Fruit fly (Drosophila melanogaster) whole organism, embryonic: ENCODE data around the gene Adsl.

Source experiments
- Bteb2 ChIP-seq: fragments of 200-800 bp; sonication (Bioruptor generic); optimal IDR thresholded peaks from 2 replicates; lab custom pipeline; 2016; ENCODE audit warnings: missing biosample characterization, missing genetic modification characterization
- CG10979 ChIP-seq: fragments of 200-800 bp; sonication (Bioruptor generic); optimal IDR thresholded peaks from 2 replicates; lab custom pipeline; 2018; ENCODE audit warnings: missing biosample characterization, mild to moderate bottlenecking, missing genetic modification characterization, moderate library complexity
- CG11247 ChIP-seq: fragments of 200-800 bp; sonication (Bioruptor generic); IDR thresholded peaks from 2 replicates; pipeline ENCODE4 v1.3.6; 2022; ENCODE audit warnings: missing biosample characterization, missing genetic modification characterization
- CG12104 ChIP-seq: fragments of 200-800 bp; sonication (Bioruptor generic); optimal IDR thresholded peaks from 3 replicates; lab custom pipeline; 2016; ENCODE audit warnings: missing biosample characterization, missing genetic modification characterization
- CG13424 ChIP-seq: fragments of 200-800 bp; sonication (Bioruptor generic); optimal IDR thresholded peaks from 2 replicates; lab custom pipeline; 2019; ENCODE audit warnings: missing biosample characterization, mild to moderate bottlenecking, missing genetic modification characterization, moderate library complexity
- CG1529 ChIP-seq: fragments of 200-800 bp; sonication (Bioruptor generic); optimal IDR thresholded peaks from 3 replicates; lab custom pipeline; 2018; ENCODE audit warnings: missing biosample characterization, missing genetic modification characterization
- CG17186 ChIP-seq: fragments of 200-800 bp; sonication (Bioruptor generic); optimal IDR thresholded peaks from 3 replicates; lab custom pipeline; 2017; ENCODE audit warnings: missing biosample characterization, missing genetic modification reagents, missing genetic modification characterization
- CG17385 ChIP-seq: fragments of 200-800 bp; sonication (Bioruptor generic); optimal IDR thresholded peaks from 3 replicates; lab custom pipeline; 2018; ENCODE audit warnings: missing biosample characterization, mild to moderate bottlenecking, missing genetic modification characterization
- CG2129 ChIP-seq: fragments of 200-800 bp; sonication (Bioruptor generic); IDR thresholded peaks from 2 replicates; pipeline ENCODE4 v1.3.6; 2022; ENCODE audit warnings: missing biosample characterization, missing genetic modification characterization; ENCODE audit not compliant: partially characterized antibody
- CG3065 ChIP-seq: fragments of 200-800 bp; sonication (Bioruptor generic); optimal IDR thresholded peaks from 2 replicates; lab custom pipeline; 2016; ENCODE audit warnings: missing biosample characterization, missing genetic modification characterization
- CG31224 ChIP-seq: fragments of 200-800 bp; sonication (Bioruptor generic); IDR thresholded peaks from 2 replicates; pipeline ENCODE4 v1.3.6; 2022; ENCODE audit warnings: missing biosample characterization, missing genetic modification characterization
- CG3407 ChIP-seq: fragments of 200-800 bp; sonication (Bioruptor generic); optimal IDR thresholded peaks from 2 replicates; lab custom pipeline; 2018; ENCODE audit warnings: missing biosample characterization, mild to moderate bottlenecking, missing genetic modification characterization
- CG4730 ChIP-seq: fragments of 200-800 bp; sonication (Bioruptor generic); IDR thresholded peaks from 2 replicates; pipeline ENCODE4 v1.3.6; 2022; ENCODE audit warnings: missing biosample characterization, missing genetic modification characterization
- CG4820 ChIP-seq: fragments of 200-800 bp; sonication (Bioruptor generic); optimal IDR thresholded peaks from 3 replicates; lab custom pipeline; 2016; ENCODE audit warnings: missing biosample characterization, missing genetic modification characterization
- CG7271 ChIP-seq: fragments of 200-800 bp; sonication (Bioruptor generic); optimal IDR thresholded peaks from 2 replicates; lab custom pipeline; 2018; ENCODE audit warnings: missing biosample characterization, mild to moderate bottlenecking, missing genetic modification characterization, moderate library complexity
- CG8765 ChIP-seq: fragments of 200-800 bp; sonication (Bioruptor generic); IDR thresholded peaks from 2 replicates; pipeline ENCODE4 v1.3.6; 2022; ENCODE audit warnings: missing biosample characterization, missing genetic modification characterization
- CTCF ChIP-seq: fragments of 200-800 bp; sonication (Bioruptor generic); optimal IDR thresholded peaks from 2 replicates; lab custom pipeline; 2017; ENCODE audit warnings: missing biosample characterization, mild to moderate bottlenecking, missing genetic modification characterization, moderate library complexity
- Dbx ChIP-seq: fragments of 200-800 bp; sonication (Bioruptor generic); IDR thresholded peaks from 3 replicates; pipeline ENCODE4 v1.3.6; 2022; ENCODE audit warnings: missing biosample characterization, missing genetic modification characterization
- Dref ChIP-seq: fragments of 200-800 bp; sonication (Bioruptor generic); IDR thresholded peaks from 2 replicates; pipeline ENCODE4 v1.3.6; 2022; ENCODE audit warnings: missing biosample characterization, missing genetic modification characterization
- Drgx ChIP-seq: fragments of 200-800 bp; sonication (Bioruptor generic); IDR thresholded peaks from 2 replicates; pipeline ENCODE4 v1.3.6; 2022; ENCODE audit warnings: missing biosample characterization, missing genetic modification characterization
- Elba2 ChIP-seq: fragments of 200-800 bp; sonication (Bioruptor generic); optimal IDR thresholded peaks from 3 replicates; lab custom pipeline; 2016; ENCODE audit warnings: missing biosample characterization, missing genetic modification characterization
- Ets65A ChIP-seq: fragments of 200-800 bp; sonication (Bioruptor generic); peaks from one replicate; lab custom pipeline; 2016; ENCODE audit warnings: missing biosample characterization, missing genetic modification characterization
- Fer1 ChIP-seq: fragments of 200-800 bp; sonication (Bioruptor generic); optimal IDR thresholded peaks from 2 replicates; lab custom pipeline; 2017; ENCODE audit warnings: missing biosample characterization, mild to moderate bottlenecking, missing genetic modification characterization
- Hsf ChIP-seq: fragments of 200-800 bp; sonication (Bioruptor generic); optimal IDR thresholded peaks from 3 replicates; lab custom pipeline; 2016; ENCODE audit warnings: missing biosample characterization, missing genetic modification characterization
- Lim3 ChIP-seq: fragments of 200-800 bp; sonication (Bioruptor generic); IDR thresholded peaks from 2 replicates; pipeline ENCODE4 v1.3.6; 2022; ENCODE audit warnings: missing biosample characterization, missing genetic modification characterization
- MBD-R2 ChIP-seq: fragments of 200-800 bp; sonication (Bioruptor generic); IDR thresholded peaks from 2 replicates; pipeline ENCODE4 v1.3.6; 2022; ENCODE audit warnings: missing biosample characterization, missing genetic modification characterization
- Mes4 ChIP-seq: fragments of 200-800 bp; sonication (Bioruptor generic); optimal IDR thresholded peaks from 2 replicates; lab custom pipeline; 2016; ENCODE audit warnings: missing biosample characterization, missing genetic modification characterization
- NK7.1 ChIP-seq: fragments of 200-800 bp; sonication (Bioruptor generic); optimal IDR thresholded peaks from 3 replicates; lab custom pipeline; 2016; ENCODE audit warnings: missing biosample characterization, missing genetic modification characterization
- Oli ChIP-seq: fragments of 200-800 bp; sonication (Bioruptor generic); optimal IDR thresholded peaks from 2 replicates; lab custom pipeline; 2018; ENCODE audit warnings: missing biosample characterization, mild to moderate bottlenecking, missing genetic modification characterization, moderate library complexity
- Poxn ChIP-seq: fragments of 200-800 bp; sonication (Bioruptor generic); IDR thresholded peaks from 2 replicates; pipeline ENCODE4 v1.3.6; 2022; ENCODE audit warnings: missing biosample characterization, missing genetic modification characterization
- Ssrp ChIP-seq: fragments of 200-800 bp; sonication (Bioruptor generic); optimal IDR thresholded peaks from 2 replicates; lab custom pipeline; 2018; ENCODE audit warnings: missing biosample characterization, mild to moderate bottlenecking, missing genetic modification characterization, moderate library complexity
- Stat92E ChIP-seq, 3 experiments: fragments of >200 bp in 2 of 3; fragments of 200-800 bp in 1 of 3; sonication (Bioruptor generic) in 1 of 3; optimal IDR thresholded peaks; 2 replicates each; lab custom pipeline; 2017 to 2019; ENCODE audit warnings: missing biosample characterization in 3 of 3, missing genetic modification characterization in 3 of 3, mild to moderate bottlenecking in 1 of 3, moderate library complexity in 1 of 3
- abd-A ChIP-seq: fragments of 200-800 bp; sonication (Bioruptor generic); optimal IDR thresholded peaks from 3 replicates; lab custom pipeline; 2019; ENCODE audit warnings: missing biosample characterization, mild to moderate bottlenecking, missing genetic modification characterization, moderate library complexity
- bsh ChIP-seq, 2 experiments: fragments of 200-800 bp; sonication (Bioruptor generic); optimal IDR thresholded peaks; 2 replicates each; lab custom pipeline; 2017 to 2018; ENCODE audit warnings: mild to moderate bottlenecking in 2 of 2, missing biosample characterization in 2 of 2, missing genetic modification characterization in 2 of 2, moderate library complexity in 1 of 2
- chif ChIP-seq, 2 experiments: fragments of 200-800 bp; sonication (Bioruptor generic); optimal IDR thresholded peaks; 3 replicates each; lab custom pipeline; 2016; ENCODE audit warnings: missing biosample characterization in 2 of 2, missing genetic modification characterization in 2 of 2
- ci ChIP-seq: fragments of 200-800 bp; sonication (Bioruptor generic); IDR thresholded peaks from 3 replicates; pipeline ENCODE4 v1.3.6; 2022; ENCODE audit warnings: missing biosample characterization, missing genetic modification characterization
- crp ChIP-seq, 2 experiments: fragments of 200-800 bp; sonication (Bioruptor generic); optimal IDR thresholded peaks; 2 replicates in 1 of 2; 3 replicates in 1 of 2; lab custom pipeline; 2017; ENCODE audit warnings: missing biosample characterization in 2 of 2, missing genetic modification characterization in 2 of 2, mild to moderate bottlenecking in 1 of 2, moderate library complexity in 1 of 2
- dm ChIP-seq: fragments of 200-800 bp; sonication (Bioruptor generic); optimal IDR thresholded peaks from 3 replicates; lab custom pipeline; 2016; ENCODE audit warnings: missing biosample characterization, missing genetic modification characterization
- grau ChIP-seq: fragments of 200-800 bp; optimal IDR thresholded peaks from 3 replicates; lab custom pipeline; 2019; ENCODE audit warnings: missing biosample characterization, mild to moderate bottlenecking, missing genetic modification characterization, moderate library complexity
- gt ChIP-seq: fragments of 200-800 bp; sonication (Bioruptor generic); IDR thresholded peaks from 2 replicates; pipeline ENCODE4 v1.3.6; 2022; ENCODE audit warnings: missing biosample characterization, missing genetic modification characterization
- h ChIP-seq: fragments of >200 bp; optimal IDR thresholded peaks from 2 replicates; lab custom pipeline; 2017
- her ChIP-seq: fragments of 200-800 bp; sonication (Bioruptor generic); optimal IDR thresholded peaks from 2 replicates; lab custom pipeline; 2016; ENCODE audit warnings: missing biosample characterization, missing genetic modification characterization
- inv ChIP-seq: fragments of 200-800 bp; sonication (Bioruptor generic); IDR thresholded peaks from 2 replicates; pipeline ENCODE4 v1.3.6; 2022; ENCODE audit warnings: missing biosample characterization, missing genetic modification characterization; ENCODE audit not compliant: partially characterized antibody
- jumu ChIP-seq: fragments of 200-800 bp; sonication (Bioruptor generic); optimal IDR thresholded peaks from 3 replicates; lab custom pipeline; 2016; ENCODE audit warnings: missing biosample characterization, missing genetic modification characterization
- nerfin-1 ChIP-seq: fragments of 200-800 bp; sonication (Bioruptor generic); optimal IDR thresholded peaks from 3 replicates; lab custom pipeline; 2019; ENCODE audit warnings: missing biosample characterization, mild to moderate bottlenecking, missing genetic modification characterization, moderate library complexity
- peb ChIP-seq: fragments of 200-800 bp; sonication (Bioruptor generic); IDR thresholded peaks from 2 replicates; pipeline ENCODE4 v1.3.6; 2022; ENCODE audit warnings: missing biosample characterization, missing genetic modification characterization
- phol ChIP-seq: fragments of 200-800 bp; sonication (Bioruptor generic); optimal IDR thresholded peaks from 3 replicates; lab custom pipeline; 2018; ENCODE audit warnings: missing biosample characterization, mild to moderate bottlenecking, missing genetic modification characterization, moderate library complexity
- prd ChIP-seq, 3 experiments: fragments of >200 bp in 2 of 3; fragments of 200-800 bp in 1 of 3; sonication (Bioruptor generic) in 1 of 3; optimal IDR thresholded peaks in 2 of 3; IDR thresholded peaks in 1 of 3; 2 replicates in 2 of 3; 3 replicates in 1 of 3; pipeline versions ENCODE4 v1.3.6 to Lab custom; 2017 to 2022; ENCODE audit warnings: missing biosample characterization in 1 of 3, missing genetic modification characterization in 1 of 3
- ranshi ChIP-seq: fragments of 200-800 bp; sonication (Bioruptor generic); IDR thresholded peaks from 2 replicates; pipeline ENCODE4 v1.3.6; 2022; ENCODE audit warnings: missing biosample characterization, missing genetic modification characterization
- seq ChIP-seq: fragments of 200-800 bp; sonication (Bioruptor generic); IDR thresholded peaks from 2 replicates; pipeline ENCODE4 v1.3.6; 2022; ENCODE audit warnings: missing biosample characterization, missing genetic modification characterization
- so ChIP-seq: fragments of 200-800 bp; sonication (Bioruptor generic); IDR thresholded peaks from 3 replicates; pipeline ENCODE4 v1.3.6; 2022; ENCODE audit warnings: missing biosample characterization, missing genetic modification characterization

The Adsl gene

DNA sequence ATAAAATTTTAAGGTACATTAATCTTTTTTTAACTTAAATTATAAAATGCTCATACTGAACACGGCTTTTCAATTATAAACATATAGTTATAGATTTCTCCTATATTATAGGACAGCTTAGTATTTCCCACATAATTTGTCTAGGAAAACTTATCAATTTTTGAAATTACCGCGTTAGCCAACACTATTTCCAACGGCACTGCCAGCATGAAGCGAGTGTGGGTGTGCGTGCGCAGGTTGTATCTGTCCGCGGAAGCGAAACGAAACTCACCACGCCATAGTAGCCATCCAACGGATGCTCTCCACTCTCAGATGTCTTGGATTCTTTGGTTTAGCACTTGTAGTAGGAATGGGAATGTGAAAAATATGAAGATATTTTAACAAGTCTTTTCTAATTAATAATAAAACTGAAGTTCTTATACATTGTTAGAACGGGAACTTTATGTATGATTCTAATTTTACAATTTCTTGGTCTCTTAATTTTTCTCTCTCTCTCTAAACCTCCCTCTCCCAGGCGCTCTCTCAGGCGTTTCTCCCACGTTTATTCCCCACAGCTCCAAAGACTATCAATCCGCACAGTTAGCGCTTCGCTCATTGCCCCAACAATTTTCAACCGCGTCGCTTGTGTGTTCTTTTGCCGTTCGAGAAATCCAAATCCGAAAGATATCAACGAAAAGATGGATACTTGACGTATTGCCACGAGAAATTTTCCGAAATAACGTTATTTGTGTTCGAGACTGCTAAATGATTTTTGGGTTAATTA lies 32.7 kb upstream of the Adsl start, which contains the start of gene Dad (continued):
- TF ChIP-seq Poxn (no peak), seq (GFP tag; lab: Robert Waterston, UW) (no peak), chif (GFP tag; optimal IDR thresholded peaks at IDR 0.05; lab: Kevin White, UChicago) (no peak), Oli (tag; lab: Kevin White, UChicago) (no peak), CTCF (GFP tag; lab: Kevin White, UChicago) (no peak), Dref (GFP tag; lab: Robert Waterston, UW) (no peak), CG12104 (GFP tag; lab: Kevin White, UChicago) (no peak), CG1529 (GFP tag; lab: Kevin White, UChicago) (no peak), Fer1 (GFP tag; lab: Kevin White, UChicago) (peak; percentile 29), jumu (GFP tag; lab: Kevin White, UChicago) (no peak), Stat92E (GFP tag; optimal IDR thresholded peaks at IDR 0.05; lab: Kevin White, UChicago) (peak in 1 of 3 experiments; percentile 52), CG11247 (GFP tag; lab: Robert Waterston, UW) (no peak), ranshi (GFP tag; lab: Robert Waterston, UW) (no peak; the same call in 1 of the 2 replicates), Hsf (peak; percentile 8), inv (GFP tag; lab: Robert Waterston, UW) (no peak), bsh (GFP tag; optimal IDR thresholded peaks at IDR 0.05; lab: Kevin White, UChicago) (peak in 1 of 2 experiments; percentile 23), CG3065 (GFP tag; lab: Kevin White, UChicago) (no peak), CG3407 (GFP tag; lab: Kevin White, UChicago) (no peak), prd (optimal IDR thresholded peaks at IDR 0.05; lab: Kevin White, UChicago) (no peak), prd (GFP tag; IDR thresholded peaks at IDR 0.05; lab: Robert Waterston, UW) (no peak), MBD-R2 (no peak), Mes4 (no peak), CG31224 (GFP tag; lab: Robert Waterston, UW) (no peak), CG2129 (GFP tag; lab: Robert Waterston, UW) (no peak), CG10979 (tag; lab: Kevin White, UChicago) (no peak), CG4820 (GFP tag; lab: Kevin White, UChicago) (no peak), Bteb2 (no peak), Drgx (GFP tag; lab: Robert Waterston, UW) (no peak), phol (tag; lab: Kevin White, UChicago) (no peak), abd-A (tag; lab: Kevin White, UChicago) (peak; percentile 67), NK7.1 (no peak), CG8765 (GFP tag; lab: Robert Waterston, UW) (no peak), CG13424 (tag; lab: Kevin White, UChicago) (peak; percentile 2), her (GFP tag; lab: Kevin White, UChicago) (peak; percentile 24), nerfin-1 (tag; lab: Kevin White, UChicago) (no peak), CG17186 (no peak), CG17385 (GFP tag; lab: Kevin White, UChicago) (peak; percentile 32), Lim3 (GFP tag; lab: Robert Waterston, UW) (no peak), Dbx (no peak), Ssrp (no peak), Elba2 (GFP tag; lab: Kevin White, UChicago) (no peak), crp (GFP tag; optimal IDR thresholded peaks at IDR 0.05; lab: Kevin White, UChicago) (no peak), dm (GFP tag; lab: Kevin White, UChicago) (no peak), grau (tag; lab: Kevin White, UChicago) (no peak), h (lab: Kevin White, UChicago) (no peak), Ets65A (GFP tag; lab: Kevin White, UChicago) (no peak), peb (GFP tag; lab: Robert Waterston, UW) (no peak), CG7271 (no peak), CG4730 (no peak), ci (peak; percentile 46; the same call in 1 of the 3 replicates), gt (no peak), so (0 out of 3 replicates have a peak, but pooled peaks have one; percentile 13)
